Worm (Caenorhabditis elegans) whole organism, L4 larva: Measurements from ENCODE around the gene asp-6.
A peak's percentile ranks its signal among the peaks of the same experiment; 100 is the strongest.

Source experiments
- F44E2.7 ChIP-seq: fragments of 200-800 bp; sonication (Bioruptor generic); IDR thresholded peaks from 2 replicates; pipeline ENCODE4 v2.1.2; 2022; ENCODE audit warnings: missing genetic modification characterization, missing compliant biosample characterization
- F49E8.2 ChIP-seq: sonication (generic microtip); optimal IDR thresholded peaks from 2 replicates; lab custom pipeline; 2016; ENCODE audit warnings: missing compliant biosample characterization, mild to moderate bottlenecking, missing genetic modification characterization, borderline replicate concordance
- R02D3.7 ChIP-seq: fragments of 150-350 bp; sonication (generic microtip); optimal IDR thresholded peaks from 3 replicates; lab custom pipeline; 2014; ENCODE audit warnings: missing biosample characterization, missing genetic modification characterization
- Y75B8A.6 ChIP-seq: fragments of 200-800 bp; sonication (Bioruptor generic); IDR thresholded peaks from 2 replicates; pipeline ENCODE4 v1.3.6; 2022; ENCODE audit warnings: missing genetic modification reagents, missing genetic modification characterization, missing compliant biosample characterization
- ZK337.2 ChIP-seq: fragments of 200-800 bp; sonication (Bioruptor generic); IDR thresholded peaks from 2 replicates; pipeline ENCODE4 v1.3.6; 2022; ENCODE audit warnings: missing genetic modification reagents, missing genetic modification characterization, missing compliant biosample characterization
- ZK546.5 ChIP-seq, 2 experiments: sonication (generic microtip); optimal IDR thresholded peaks; 2 replicates each; lab custom pipeline; 2017; ENCODE audit warnings: missing biosample characterization in 2 of 2, missing genetic modification characterization in 2 of 2
- aly-2 ChIP-seq: sonication (generic microtip); optimal IDR thresholded peaks from 2 replicates; lab custom pipeline; 2018; ENCODE audit warnings: missing biosample characterization, missing genetic modification characterization
- attf-4 ChIP-seq: sonication (generic microtip); optimal IDR thresholded peaks from 3 replicates; lab custom pipeline; 2017; ENCODE audit warnings: missing biosample characterization, missing genetic modification characterization
- ceh-28 ChIP-seq: fragments of 150-350 bp; optimal IDR thresholded peaks from 2 replicates; lab custom pipeline; 2014; ENCODE audit warnings: missing biosample characterization, missing genetic modification reagents, missing genetic modification characterization
- ceh-62 ChIP-seq: sonication (generic microtip); optimal IDR thresholded peaks from 2 replicates; lab custom pipeline; 2017; ENCODE audit warnings: missing biosample characterization, missing genetic modification characterization
- ces-1 ChIP-seq: fragments of 150-350 bp; sonication (generic microtip); optimal IDR thresholded peaks from 4 replicates; lab custom pipeline; 2014; ENCODE audit warnings: missing biosample characterization, missing genetic modification reagents, missing genetic modification characterization
- cey-2 ChIP-seq: sonication (generic microtip); optimal IDR thresholded peaks from 3 replicates; lab custom pipeline; 2017; ENCODE audit warnings: missing genetic modification characterization, mild to moderate bottlenecking, missing compliant biosample characterization, antibody characterized with exemption, borderline replicate concordance; ENCODE audit not compliant: insufficient read depth
- ctbp-1 ChIP-seq: fragments of 200-800 bp; sonication (Bioruptor generic); IDR thresholded peaks from 2 replicates; pipeline ENCODE4 v1.3.6; 2022; ENCODE audit warnings: missing genetic modification reagents, missing genetic modification characterization, missing compliant biosample characterization
- daf-12 ChIP-seq: fragments of 150-350 bp; optimal IDR thresholded peaks from 2 replicates; lab custom pipeline; 2014; ENCODE audit warnings: missing biosample characterization, missing genetic modification reagents, missing genetic modification characterization
- daf-16 ChIP-seq, 3 experiments: sonication (generic microtip); optimal IDR thresholded peaks; 2 replicates each; lab custom pipeline; 2016 to 2017; ENCODE audit warnings: missing genetic modification characterization in 3 of 3, missing genetic modification reagents in 3 of 3, mild to moderate bottlenecking in 2 of 3, missing compliant biosample characterization in 2 of 3, missing biosample characterization in 1 of 3, moderate library complexity in 1 of 3
- daf-19 ChIP-seq: fragments of 200-800 bp; sonication (Bioruptor generic); conservative IDR thresholded peaks from 2 replicates; pipeline ENCODE4 v1.3.6; 2022; ENCODE audit warnings: missing genetic modification characterization, missing compliant biosample characterization
- daf-8 ChIP-seq: fragments of 200-800 bp; sonication (Bioruptor generic); IDR thresholded peaks from 2 replicates; pipeline ENCODE4 v1.3.6; 2022; ENCODE audit warnings: missing genetic modification characterization, missing compliant biosample characterization
- dmd-9 ChIP-seq: fragments of 200-800 bp; sonication (Bioruptor generic); IDR thresholded peaks from 2 replicates; pipeline ENCODE4 v1.3.6; 2022; ENCODE audit warnings: missing genetic modification reagents, missing genetic modification characterization, missing compliant biosample characterization
- dpl-1 ChIP-seq: fragments of 150-350 bp; optimal IDR thresholded peaks from 2 replicates; lab custom pipeline; 2014; ENCODE audit warnings: missing biosample characterization, missing genetic modification reagents, missing genetic modification characterization
- egl-27 ChIP-seq: sonication (generic microtip); optimal IDR thresholded peaks from 3 replicates; lab custom pipeline; 2017; ENCODE audit warnings: missing biosample characterization, missing genetic modification reagents, missing genetic modification characterization
- egl-43 ChIP-seq: fragments of 200-800 bp; sonication (Bioruptor generic); IDR thresholded peaks from 2 replicates; pipeline ENCODE4 v1.3.6; 2022; ENCODE audit warnings: missing genetic modification reagents, missing genetic modification characterization, missing compliant biosample characterization
- gei-8 ChIP-seq: fragments of 200-800 bp; sonication (Bioruptor generic); optimal IDR thresholded peaks from 2 replicates; lab custom pipeline; 2018; ENCODE audit warnings: mild to moderate bottlenecking, missing genetic modification characterization, missing compliant biosample characterization
- hif-1 ChIP-seq, 2 experiments: sonication (generic microtip); optimal IDR thresholded peaks; 2 replicates each; lab custom pipeline; 2016 to 2017; ENCODE audit warnings: missing compliant biosample characterization in 2 of 2, missing genetic modification characterization in 2 of 2, missing genetic modification reagents in 2 of 2, missing genotype in 2 of 2, mild to moderate bottlenecking in 1 of 2
- hlh-11 ChIP-seq: fragments of 200-800 bp; sonication (Bioruptor generic); optimal IDR thresholded peaks from 2 replicates; lab custom pipeline; 2018; ENCODE audit warnings: mild to moderate bottlenecking, missing genetic modification characterization, missing compliant biosample characterization
- hmg-1.1 ChIP-seq: fragments of 200-800 bp; sonication (Bioruptor generic); IDR thresholded peaks from 2 replicates; pipeline ENCODE4 v1.3.6; 2022; ENCODE audit warnings: missing genetic modification reagents, missing genetic modification characterization, missing compliant biosample characterization
- jun-1 ChIP-seq: fragments of 150-350 bp; optimal IDR thresholded peaks from 2 replicates; lab custom pipeline; 2014; ENCODE audit warnings: missing biosample characterization, missing genetic modification reagents, missing genetic modification characterization
- lin-1 ChIP-seq: fragments of 200-800 bp; sonication (Bioruptor generic); IDR thresholded peaks from 2 replicates; pipeline ENCODE4 v1.3.6; 2022; ENCODE audit warnings: missing genetic modification reagents, missing genetic modification characterization, missing compliant biosample characterization
- lin-29 ChIP-seq: fragments of 200-800 bp; sonication (Bioruptor generic); IDR thresholded peaks from 2 replicates; pipeline ENCODE4 v1.3.6; 2022; ENCODE audit warnings: missing genetic modification reagents, missing genetic modification characterization, missing compliant biosample characterization
- lir-3 ChIP-seq: sonication (generic microtip); optimal IDR thresholded peaks from 2 replicates; lab custom pipeline; 2016; ENCODE audit warnings: mild to moderate bottlenecking, missing genetic modification characterization, missing compliant biosample characterization
- madf-5 ChIP-seq, 2 experiments: fragments of 200-800 bp; sonication (Bioruptor generic); IDR thresholded peaks; 2 replicates each; pipeline ENCODE4 v1.3.6; 2022; ENCODE audit warnings: missing compliant biosample characterization in 2 of 2, missing genetic modification characterization in 2 of 2
- mdl-1 ChIP-seq, 2 experiments: fragments of 150-350 bp in 1 of 2; sonication (generic microtip) in 1 of 2; optimal IDR thresholded peaks; 2 replicates each; lab custom pipeline; 2014 to 2017; ENCODE audit warnings: missing biosample characterization in 2 of 2, missing genetic modification characterization in 2 of 2
- mep-1 ChIP-seq: fragments of 150-350 bp; sonication (generic microtip); optimal IDR thresholded peaks from 3 replicates; lab custom pipeline; 2014; ENCODE audit warnings: missing biosample characterization, missing genetic modification characterization
- mxl-2 ChIP-seq: fragments of 200-800 bp; sonication (Bioruptor generic); conservative IDR thresholded peaks from 2 replicates; pipeline ENCODE4 v1.3.6; 2022; ENCODE audit warnings: missing genetic modification reagents, missing genetic modification characterization, missing compliant biosample characterization
- nhr-10 ChIP-seq: fragments of 150-350 bp; optimal IDR thresholded peaks from 2 replicates; lab custom pipeline; 2014; ENCODE audit warnings: missing biosample characterization, missing genetic modification characterization
- nhr-102 ChIP-seq: sonication (generic microtip); optimal IDR thresholded peaks from 2 replicates; lab custom pipeline; 2016; ENCODE audit warnings: mild to moderate bottlenecking, missing genetic modification characterization, moderate library complexity, missing compliant biosample characterization
- nhr-11 ChIP-seq: fragments of 150-350 bp; optimal IDR thresholded peaks from 2 replicates; lab custom pipeline; 2014; ENCODE audit warnings: missing biosample characterization, missing genetic modification characterization
- nhr-111 ChIP-seq: fragments of 200-800 bp; sonication (Bioruptor generic); optimal IDR thresholded peaks from 2 replicates; lab custom pipeline; 2018; ENCODE audit warnings: mild to moderate bottlenecking, missing genetic modification characterization, missing compliant biosample characterization
- nhr-237 ChIP-seq: sonication (generic microtip); optimal IDR thresholded peaks from 2 replicates; lab custom pipeline; 2017; ENCODE audit warnings: missing biosample characterization, missing genetic modification characterization
- nhr-28 ChIP-seq: fragments of 150-350 bp; optimal IDR thresholded peaks from 2 replicates; lab custom pipeline; 2014; ENCODE audit warnings: missing biosample characterization, missing genetic modification characterization
- nhr-42 ChIP-seq: fragments of 200-800 bp; sonication (Bioruptor generic); IDR thresholded peaks from 2 replicates; pipeline ENCODE4 v1.3.6; 2022; ENCODE audit warnings: missing genetic modification characterization, missing compliant biosample characterization
- nhr-48 ChIP-seq: sonication (generic microtip); optimal IDR thresholded peaks from 2 replicates; lab custom pipeline; 2016; ENCODE audit warnings: mild to moderate bottlenecking, missing genetic modification characterization, missing compliant biosample characterization
- pqm-1 ChIP-seq: sonication (generic microtip); optimal IDR thresholded peaks from 2 replicates; lab custom pipeline; 2017; ENCODE audit warnings: missing biosample characterization, missing genetic modification characterization
- rbr-2 ChIP-seq: sonication (generic microtip); optimal IDR thresholded peaks from 2 replicates; lab custom pipeline; 2016; ENCODE audit warnings: missing genotype, missing genetic modification characterization, missing compliant biosample characterization
- saeg-2 ChIP-seq: fragments of 200-800 bp; sonication (Bioruptor generic); IDR thresholded peaks from 2 replicates; pipeline ENCODE4 v1.3.6; 2022; ENCODE audit warnings: missing genetic modification reagents, missing genetic modification characterization, missing compliant biosample characterization
- spr-3 ChIP-seq: fragments of 200-800 bp; sonication (Bioruptor generic); optimal IDR thresholded peaks from 2 replicates; lab custom pipeline; 2018; ENCODE audit warnings: mild to moderate bottlenecking, missing genetic modification characterization, missing compliant biosample characterization
- unc-39 ChIP-seq: sonication (generic microtip); optimal IDR thresholded peaks from 2 replicates; lab custom pipeline; 2017; ENCODE audit warnings: missing biosample characterization, missing genetic modification characterization
- zfp-3 ChIP-seq: fragments of 200-800 bp; sonication (Bioruptor generic); conservative IDR thresholded peaks from 2 replicates; pipeline ENCODE4 v1.3.6; 2022; ENCODE audit warnings: missing genetic modification reagents, missing genetic modification characterization, missing compliant biosample characterization
- zip-2 ChIP-seq: fragments of 150-350 bp; optimal IDR thresholded peaks from 2 replicates; lab custom pipeline; 2014; ENCODE audit warnings: missing biosample characterization, missing genetic modification characterization
- ztf-11 ChIP-seq: fragments of 150-350 bp; optimal IDR thresholded peaks from 2 replicates; lab custom pipeline; 2014; ENCODE audit warnings: missing biosample characterization, missing genetic modification characterization

Gene asp-6

DNA sequence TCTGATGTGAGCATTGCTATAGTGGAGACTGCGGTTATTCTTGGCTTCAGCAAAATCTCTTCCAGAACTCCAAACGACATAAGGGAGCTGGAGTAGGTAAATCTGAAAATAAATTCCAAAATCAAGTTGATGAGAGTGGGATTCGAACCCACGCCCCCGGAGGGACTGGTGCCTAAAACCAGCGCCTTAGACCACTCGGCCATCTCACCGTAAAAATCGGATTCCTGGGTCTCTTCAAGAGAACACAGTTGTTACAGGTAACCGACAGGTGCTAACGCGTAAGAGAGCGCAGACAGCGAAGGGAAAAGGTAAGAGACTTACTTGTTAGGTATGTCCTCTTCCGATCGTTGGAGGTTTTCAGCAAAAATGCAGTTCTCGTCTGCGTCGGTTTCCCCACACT lies 33.4 kb downstream of the asp-6 start (continued):
- TF ChIP-seq R02D3.7 (tag; lab: Kevin White, UChicago) = no peak
- TF ChIP-seq daf-12 (tag; lab: Kevin White, UChicago) = no peak
- no peak for TF ChIP-seq nhr-48 (tag; lab: Kevin White, UChicago)
- TF ChIP-seq nhr-111 (GFP tag; lab: Kevin White, UChicago) = peak; percentile 49
- TF ChIP-seq lin-29 (GFP tag; lab: Robert Waterston, UW) = no peak
- no peak for TF ChIP-seq hif-1 (tag; optimal IDR thresholded peaks at IDR 0.05; lab: Kevin White, UChicago)
- TF ChIP-seq, all 104 proteins: peak for 23

DNA sequence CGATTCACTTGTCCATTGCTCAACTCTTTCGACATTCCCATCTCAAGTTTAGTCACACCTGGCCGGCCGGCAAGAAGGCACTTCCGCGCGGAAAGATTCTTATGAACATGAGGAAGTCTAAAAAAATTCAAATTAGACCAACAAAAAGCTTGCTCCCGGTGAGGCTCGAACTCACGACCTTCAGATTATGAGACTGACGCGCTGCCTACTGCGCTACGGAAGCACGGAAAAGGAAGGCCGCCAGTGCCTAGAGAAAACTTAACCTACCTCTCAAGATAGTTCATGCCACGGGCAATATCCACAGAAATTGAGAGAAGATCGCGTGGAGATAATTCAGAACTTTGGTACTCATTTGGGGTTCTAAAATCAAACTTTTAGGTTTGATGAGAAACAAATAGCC lies 38.7 kb downstream of the asp-6 start:
- no peak for TF ChIP-seq nhr-28
- no peak for TF ChIP-seq spr-3 (GFP tag; lab: Kevin White, UChicago)
- 0 out of 2 replicates have a peak, but pooled peaks have one; percentile 29 for TF ChIP-seq hmg-1.1 (GFP tag; lab: Robert Waterston, UW)
- TF ChIP-seq mep-1 = no peak
- TF ChIP-seq ces-1 (GFP tag; lab: Kevin White, UChicago) = no peak
- TF ChIP-seq hif-1 (tag; optimal IDR thresholded peaks at IDR 0.05; lab: Kevin White, UChicago) = no peak
- no peak for TF ChIP-seq pqm-1 (tag; lab: Kevin White, UChicago)
- no peak for TF ChIP-seq Y75B8A.6
- no peak for TF ChIP-seq rbr-2
- TF ChIP-seq nhr-111 (GFP tag; lab: Kevin White, UChicago) = no peak
- TF ChIP-seq gei-8 (GFP tag; lab: Kevin White, UChicago) = no peak
- no peak for TF ChIP-seq nhr-237
- TF ChIP-seq lir-3 (tag; lab: Kevin White, UChicago) = no peak
- TF ChIP-seq zip-2 (tag; lab: Kevin White, UChicago) = no peak
- no peak for TF ChIP-seq hlh-11 (tag; lab: Kevin White, UChicago)
- no peak for TF ChIP-seq unc-39 (tag; lab: Kevin White, UChicago)
- TF ChIP-seq aly-2 (tag; lab: Kevin White, UChicago) = no peak
- TF ChIP-seq ctbp-1 (GFP tag; lab: Robert Waterston, UW) = no peak
- TF ChIP-seq daf-16 (GFP tag; optimal IDR thresholded peaks at IDR 0.05; lab: Kevin White, UChicago) = no peak
- peak; percentile 33 for TF ChIP-seq daf-16 (tag; optimal IDR thresholded peaks at IDR 0.05; lab: Kevin White, UChicago)
- TF ChIP-seq ceh-62 (tag; lab: Kevin White, UChicago) = no peak
- 0 out of 4 replicates have a peak, but pooled peaks have one; percentile 38 for TF ChIP-seq madf-5 (GFP tag; IDR thresholded peaks at IDR 0.05; lab: Robert Waterston, UW)
- TF ChIP-seq nhr-11 (tag; lab: Kevin White, UChicago) = no peak
- TF ChIP-seq jun-1 (tag; lab: Kevin White, UChicago) = no peak
- no peak for TF ChIP-seq mdl-1 (tag; optimal IDR thresholded peaks at IDR 0.05; lab: Kevin White, UChicago)
- no peak for TF ChIP-seq dpl-1 (GFP tag; lab: Kevin White, UChicago)
- TF ChIP-seq nhr-42 (GFP tag; lab: Robert Waterston, UW) = no peak
- no peak for TF ChIP-seq dmd-9 (GFP tag; lab: Robert Waterston, UW)
- TF ChIP-seq saeg-2 (GFP tag; lab: Robert Waterston, UW) = no peak
- TF ChIP-seq R02D3.7 (tag; lab: Kevin White, UChicago) = no peak
- peak; percentile 26; the same call in 1 of the 2 replicates for TF ChIP-seq ZK337.2
- TF ChIP-seq nhr-10 (tag; lab: Kevin White, UChicago) = no peak
- TF ChIP-seq daf-19 (GFP tag; lab: Robert Waterston, UW) = no peak
- TF ChIP-seq daf-8 (GFP tag; lab: Robert Waterston, UW) = no peak
- no peak for TF ChIP-seq mxl-2 (GFP tag; lab: Robert Waterston, UW)
- no peak for TF ChIP-seq lin-1 (GFP tag; lab: Robert Waterston, UW)
- peak; percentile 75 for TF ChIP-seq egl-43
- no peak for TF ChIP-seq ZK546.5 (tag; optimal IDR thresholded peaks at IDR 0.05; lab: Kevin White, UChicago)
- no peak for TF ChIP-seq F44E2.7
- no peak for TF ChIP-seq zfp-3 (GFP tag; lab: Robert Waterston, UW)
- no peak for TF ChIP-seq ztf-11 (tag; lab: Kevin White, UChicago)
- TF ChIP-seq ceh-28 (tag; lab: Kevin White, UChicago) = no peak
- TF ChIP-seq cey-2 = no peak
- TF ChIP-seq F49E8.2 (tag; lab: Kevin White, UChicago) = no peak
- no peak for TF ChIP-seq nhr-102
- no peak for TF ChIP-seq nhr-48 (tag; lab: Kevin White, UChicago)
- TF ChIP-seq attf-4 (tag; lab: Kevin White, UChicago) = no peak
- TF ChIP-seq egl-27 (tag; lab: Kevin White, UChicago) = no peak
